Fruit fly (Drosophila melanogaster) whole organism, embryonic: ENCODE results near the gene CG14154.

ENCODE experiments used
- Bgb ChIP-seq: fragments of 200-800 bp; sonication (Bioruptor generic); IDR thresholded peaks from 2 replicates; pipeline ENCODE4 v1.3.6; 2022; ENCODE audit warnings: missing biosample characterization, missing genetic modification characterization; ENCODE audit not compliant: partially characterized antibody
- C15 ChIP-seq: fragments of 200-800 bp; sonication (Bioruptor generic); IDR thresholded peaks from 3 replicates; pipeline ENCODE4 v1.3.6; 2022; ENCODE audit warnings: missing biosample characterization, missing genetic modification characterization
- CG11093 ChIP-seq: fragments of 200-800 bp; sonication (Bioruptor generic); IDR thresholded peaks from 3 replicates; pipeline ENCODE4 v1.3.6; 2022; ENCODE audit warnings: missing biosample characterization, missing genetic modification characterization
- CG12299 ChIP-seq: fragments of 200-800 bp; sonication (Bioruptor generic); optimal IDR thresholded peaks from 2 replicates; lab custom pipeline; 2018; ENCODE audit warnings: missing biosample characterization, mild to moderate bottlenecking, missing genetic modification characterization
- CG12769 ChIP-seq: fragments of 200-800 bp; sonication (Bioruptor generic); optimal IDR thresholded peaks from 2 replicates; lab custom pipeline; 2019; ENCODE audit warnings: missing biosample characterization, mild to moderate bottlenecking, missing genetic modification characterization, moderate library complexity
- CG13894 ChIP-seq: fragments of 200-800 bp; sonication (Bioruptor generic); optimal IDR thresholded peaks from 3 replicates; lab custom pipeline; 2018; ENCODE audit warnings: missing biosample characterization, mild to moderate bottlenecking, missing genetic modification characterization, moderate library complexity
- CG17385 ChIP-seq: fragments of 200-800 bp; sonication (Bioruptor generic); optimal IDR thresholded peaks from 3 replicates; lab custom pipeline; 2018; ENCODE audit warnings: missing biosample characterization, mild to moderate bottlenecking, missing genetic modification characterization
- CG18599 ChIP-seq: fragments of 200-800 bp; sonication (Bioruptor generic); optimal IDR thresholded peaks from 3 replicates; lab custom pipeline; 2017; ENCODE audit warnings: missing biosample characterization, missing genetic modification characterization, mild to moderate bottlenecking, moderate library complexity, missing genetic modification reagents
- CG2116 ChIP-seq: fragments of 200-800 bp; sonication (Bioruptor generic); optimal IDR thresholded peaks from 3 replicates; lab custom pipeline; 2018; ENCODE audit warnings: missing biosample characterization, mild to moderate bottlenecking, missing genetic modification characterization
- CG2199 ChIP-seq: fragments of 200-800 bp; sonication (Bioruptor generic); IDR thresholded peaks from 3 replicates; pipeline ENCODE4 v1.3.6; 2022; ENCODE audit warnings: missing biosample characterization, missing genetic modification characterization
- CG31441 ChIP-seq: fragments of 200-800 bp; sonication (Bioruptor generic); IDR thresholded peaks from 2 replicates; pipeline ENCODE4 v1.3.6; 2022; ENCODE audit warnings: missing biosample characterization, missing genetic modification characterization
- CG34224 ChIP-seq: fragments of 200-800 bp; sonication (Bioruptor generic); IDR thresholded peaks from 3 replicates; pipeline ENCODE4 v1.3.6; 2022; ENCODE audit warnings: missing biosample characterization, missing genetic modification characterization; ENCODE audit not compliant: partially characterized antibody
- CG4360 ChIP-seq: fragments of 200-800 bp; sonication (Bioruptor generic); IDR thresholded peaks from 2 replicates; pipeline ENCODE4 v1.3.6; 2022; ENCODE audit warnings: missing biosample characterization, missing genetic modification characterization
- CG7786 ChIP-seq: fragments of 200-800 bp; sonication (Bioruptor generic); optimal IDR thresholded peaks from 2 replicates; lab custom pipeline; 2016; ENCODE audit warnings: missing biosample characterization, missing genetic modification characterization
- CG8281 ChIP-seq: fragments of 200-800 bp; sonication (Bioruptor generic); optimal IDR thresholded peaks from 2 replicates; lab custom pipeline; 2018; ENCODE audit warnings: missing biosample characterization, mild to moderate bottlenecking, missing genetic modification characterization, moderate library complexity
- CG8944 ChIP-seq: fragments of 200-800 bp; sonication (Bioruptor generic); optimal IDR thresholded peaks from 3 replicates; lab custom pipeline; 2016; ENCODE audit warnings: missing biosample characterization, missing genetic modification characterization
- Dad ChIP-seq: fragments of 200-800 bp; sonication (Bioruptor generic); optimal IDR thresholded peaks from 3 replicates; lab custom pipeline; 2016; ENCODE audit warnings: missing biosample characterization, missing genetic modification characterization
- Drgx ChIP-seq: fragments of 200-800 bp; sonication (Bioruptor generic); IDR thresholded peaks from 2 replicates; pipeline ENCODE4 v1.3.6; 2022; ENCODE audit warnings: missing biosample characterization, missing genetic modification characterization
- E2f2 ChIP-seq: fragments of 200-800 bp; sonication (Bioruptor generic); IDR thresholded peaks from 2 replicates; pipeline ENCODE4 v1.3.6; 2022; ENCODE audit warnings: missing biosample characterization, missing genetic modification characterization
- Hand ChIP-seq: fragments of 200-800 bp; sonication (Bioruptor generic); optimal IDR thresholded peaks from 2 replicates; lab custom pipeline; 2017; ENCODE audit warnings: mild to moderate bottlenecking, missing biosample characterization, missing genetic modification reagents, missing genetic modification characterization
- Lhr ChIP-seq: fragments of 200-800 bp; sonication (Bioruptor generic); optimal IDR thresholded peaks from 3 replicates; lab custom pipeline; 2017; ENCODE audit warnings: mild to moderate bottlenecking, missing biosample characterization, missing genetic modification reagents, missing genetic modification characterization
- Med ChIP-seq: fragments of 200-800 bp; sonication (Bioruptor generic); peaks from one replicate; lab custom pipeline; 2016; ENCODE audit warnings: missing biosample characterization, missing genetic modification characterization, mild to moderate bottlenecking, inconsistent platforms, moderate library complexity
- Nf-YA ChIP-seq: fragments of 200-800 bp; sonication (Bioruptor generic); IDR thresholded peaks from 2 replicates; pipeline ENCODE4 v1.3.6; 2022; ENCODE audit warnings: missing biosample characterization, missing genetic modification characterization
- Nf-YC ChIP-seq: fragments of 200-800 bp; optimal IDR thresholded peaks from 3 replicates; lab custom pipeline; 2019; ENCODE audit warnings: missing biosample characterization, mild to moderate bottlenecking, missing genetic modification characterization, moderate library complexity
- Trl ChIP-seq, 3 experiments: fragments of >200 bp in 2 of 3; fragments of 200-800 bp in 1 of 3; sonication (Bioruptor generic) in 1 of 3; optimal IDR thresholded peaks; 2 replicates in 1 of 3; 3 replicates in 2 of 3; lab custom pipeline; 2016 to 2017; ENCODE audit warnings: missing biosample characterization in 1 of 3, missing genetic modification characterization in 1 of 3
- abd-A ChIP-seq: fragments of 200-800 bp; sonication (Bioruptor generic); optimal IDR thresholded peaks from 3 replicates; lab custom pipeline; 2019; ENCODE audit warnings: missing biosample characterization, mild to moderate bottlenecking, missing genetic modification characterization, moderate library complexity
- al ChIP-seq: fragments of 200-800 bp; sonication (Bioruptor generic); IDR thresholded peaks from 2 replicates; pipeline ENCODE4 v1.3.6; 2022; ENCODE audit warnings: missing biosample characterization, missing genetic modification characterization
- ato ChIP-seq: fragments of 200-800 bp; sonication (Bioruptor generic); IDR thresholded peaks from 2 replicates; pipeline ENCODE4 v1.3.6; 2022; ENCODE audit warnings: missing biosample characterization, missing genetic modification characterization; ENCODE audit not compliant: partially characterized antibody
- bsh ChIP-seq, 2 experiments: fragments of 200-800 bp; sonication (Bioruptor generic); optimal IDR thresholded peaks; 2 replicates each; lab custom pipeline; 2017 to 2018; ENCODE audit warnings: mild to moderate bottlenecking in 2 of 2, missing biosample characterization in 2 of 2, missing genetic modification characterization in 2 of 2, moderate library complexity in 1 of 2
- cg ChIP-seq: fragments of 200-800 bp; sonication (Bioruptor generic); optimal IDR thresholded peaks from 3 replicates; lab custom pipeline; 2019; ENCODE audit warnings: missing biosample characterization, mild to moderate bottlenecking, missing genetic modification characterization, moderate library complexity
- chinmo ChIP-seq: fragments of 200-800 bp; sonication (Bioruptor generic); IDR thresholded peaks from 4 replicates; pipeline ENCODE4 v1.3.6; 2022; ENCODE audit warnings: missing biosample characterization, missing genetic modification characterization; ENCODE audit not compliant: partially characterized antibody
- cwo ChIP-seq: fragments of 200-800 bp; sonication (Bioruptor generic); optimal IDR thresholded peaks from 3 replicates; lab custom pipeline; 2017; ENCODE audit warnings: missing biosample characterization, missing genetic modification characterization, mild to moderate bottlenecking, moderate library complexity, missing genetic modification reagents
- danr ChIP-seq: fragments of 200-800 bp; sonication (Bioruptor generic); IDR thresholded peaks from 2 replicates; pipeline ENCODE4 v1.3.6; 2022; ENCODE audit warnings: missing biosample characterization, missing genetic modification characterization
- exex ChIP-seq: fragments of 200-800 bp; sonication (Bioruptor generic); optimal IDR thresholded peaks from 4 replicates; lab custom pipeline; 2018; ENCODE audit warnings: missing biosample characterization, mild to moderate bottlenecking, missing genetic modification characterization, moderate library complexity
- grn ChIP-seq: fragments of 200-800 bp; sonication (Bioruptor generic); optimal IDR thresholded peaks from 3 replicates; lab custom pipeline; 2017; ENCODE audit warnings: missing biosample characterization, missing genetic modification characterization
- kni ChIP-seq: fragments of 200-800 bp; sonication (Bioruptor generic); optimal IDR thresholded peaks from 3 replicates; lab custom pipeline; 2017; ENCODE audit warnings: mild to moderate bottlenecking, missing biosample characterization, missing genetic modification reagents, missing genetic modification characterization
- lbe ChIP-seq: fragments of 200-800 bp; sonication (Bioruptor generic); optimal IDR thresholded peaks from 2 replicates; lab custom pipeline; 2016; ENCODE audit warnings: missing biosample characterization, mild to moderate bottlenecking, missing genetic modification characterization
- nom ChIP-seq: fragments of 200-800 bp; sonication (Bioruptor generic); optimal IDR thresholded peaks from 2 replicates; lab custom pipeline; 2017; ENCODE audit warnings: missing biosample characterization, missing genetic modification characterization, mild to moderate bottlenecking, moderate library complexity, missing genetic modification reagents
- repo ChIP-seq: fragments of 200-800 bp; sonication (Bioruptor generic); optimal IDR thresholded peaks from 2 replicates; lab custom pipeline; 2016; ENCODE audit warnings: missing biosample characterization, missing genetic modification characterization
- sd ChIP-seq: fragments of 200-800 bp; sonication (Bioruptor generic); optimal IDR thresholded peaks from 3 replicates; lab custom pipeline; 2018; ENCODE audit warnings: missing biosample characterization, mild to moderate bottlenecking, missing genetic modification characterization, moderate library complexity
- sens ChIP-seq: fragments of 200-800 bp; sonication (Bioruptor generic); peaks from one replicate; lab custom pipeline; 2016; ENCODE audit warnings: missing biosample characterization, missing genetic modification characterization
- sim ChIP-seq: fragments of 200-800 bp; sonication (Bioruptor generic); IDR thresholded peaks from 2 replicates; pipeline ENCODE4 v1.3.6; 2022; ENCODE audit warnings: missing biosample characterization, missing genetic modification characterization
- so ChIP-seq: fragments of 200-800 bp; sonication (Bioruptor generic); IDR thresholded peaks from 3 replicates; pipeline ENCODE4 v1.3.6; 2022; ENCODE audit warnings: missing biosample characterization, missing genetic modification characterization
- sqz ChIP-seq: fragments of 200-800 bp; sonication (Bioruptor generic); optimal IDR thresholded peaks from 3 replicates; lab custom pipeline; 2018; ENCODE audit warnings: missing biosample characterization, mild to moderate bottlenecking, missing genetic modification characterization
- stwl ChIP-seq: fragments of 200-800 bp; sonication (Bioruptor generic); optimal IDR thresholded peaks from 3 replicates; lab custom pipeline; 2018; ENCODE audit warnings: missing biosample characterization, mild to moderate bottlenecking, missing genetic modification characterization, moderate library complexity
- tll ChIP-seq, 2 experiments: fragments of 200-800 bp in 1 of 2; fragments of >200 bp in 1 of 2; sonication (Bioruptor generic) in 1 of 2; optimal IDR thresholded peaks; 2 replicates each; lab custom pipeline; 2017 to 2019; ENCODE audit warnings: missing biosample characterization in 2 of 2, missing genetic modification characterization in 2 of 2, mild to moderate bottlenecking in 1 of 2, moderate library complexity in 1 of 2
- vvl ChIP-seq: fragments of 200-800 bp; sonication (Bioruptor generic); IDR thresholded peaks from 2 replicates; pipeline ENCODE4 v1.3.6; 2022; ENCODE audit warnings: missing biosample characterization, missing genetic modification characterization

Gene CG14154

DNA sequence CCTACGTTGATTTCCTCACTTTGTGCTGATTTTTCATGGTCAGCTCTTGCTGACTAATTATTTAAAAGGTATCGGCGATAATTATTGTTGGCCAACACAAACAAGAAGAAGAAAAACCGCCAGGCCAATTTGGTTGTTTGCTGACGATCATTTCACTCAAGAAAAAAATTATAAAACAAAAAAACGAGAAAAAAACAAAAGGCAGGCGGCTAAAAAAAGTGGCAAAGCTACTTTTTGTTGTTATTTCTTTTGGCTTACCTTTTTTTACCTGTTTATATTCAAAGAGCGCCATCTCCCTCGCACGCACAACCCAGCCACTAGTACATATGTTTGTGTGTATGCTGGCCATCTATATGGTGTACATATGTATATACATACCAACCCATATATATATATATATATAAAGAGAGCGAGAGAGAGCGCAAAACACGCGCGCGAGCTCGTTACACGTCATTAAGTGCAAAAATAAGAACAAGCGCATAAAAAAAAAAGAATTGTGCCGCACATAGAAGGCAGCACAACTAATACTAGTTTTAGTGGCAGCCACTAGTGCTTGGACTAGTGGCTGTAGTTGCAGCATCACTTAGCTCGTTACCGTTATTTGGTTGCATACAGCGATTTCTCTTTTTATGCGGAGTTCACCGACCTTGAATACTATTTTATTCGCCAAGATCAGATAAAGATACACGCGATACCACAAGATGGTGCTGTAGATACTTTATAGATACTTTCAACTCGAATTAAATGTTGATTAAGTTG, 34.1 kb downstream of the CG14154 start:
- TF ChIP-seq CG18599 (GFP tag; lab: Kevin White, UChicago) (peak; percentile 9), Trl (optimal IDR thresholded peaks at IDR 0.05; lab: Kevin White, UChicago) (peak in 1 of 2 experiments; percentile 12), Trl (GFP tag; optimal IDR thresholded peaks at IDR 0.05; lab: Kevin White, UChicago) (no peak), ato (GFP tag; lab: Robert Waterston, UW) (no peak), stwl (no peak), sd (tag; lab: Kevin White, UChicago) (peak; percentile 12), al (GFP tag; lab: Robert Waterston, UW) (no peak), CG34224 (0 out of 3 replicates have a peak, but pooled peaks have one; percentile 13), Bgb (GFP tag; lab: Robert Waterston, UW) (no peak), CG8281 (tag; lab: Kevin White, UChicago) (no peak), lbe (GFP tag; lab: Kevin White, UChicago) (peak; percentile 18), danr (GFP tag; lab: Robert Waterston, UW) (no peak), Med (GFP tag; lab: Kevin White, UChicago) (peak; percentile 27), E2f2 (GFP tag; lab: Robert Waterston, UW) (no peak), CG13894 (tag; lab: Kevin White, UChicago) (no peak), sim (GFP tag; lab: Robert Waterston, UW) (no peak), CG2199 (0 out of 3 replicates have a peak, but pooled peaks have one; percentile 61), CG8944 (GFP tag; lab: Kevin White, UChicago) (no peak), C15 (no peak), CG4360 (GFP tag; lab: Robert Waterston, UW) (peak; percentile 51; the same call in 1 of the 2 replicates), so (GFP tag; lab: Robert Waterston, UW) (0 out of 3 replicates have a peak, but pooled peaks have one; percentile 55), grn (GFP tag; lab: Kevin White, UChicago) (peak; percentile 38), CG17385 (peak; percentile 40), repo (GFP tag; lab: Kevin White, UChicago) (no peak), nom (GFP tag; lab: Kevin White, UChicago) (peak; percentile 97), cg (peak; percentile 35), chinmo (peak; percentile 70; the same call in 1 of the 4 replicates), CG2116 (GFP tag; lab: Kevin White, UChicago) (no peak), sqz (peak; percentile 96), bsh (GFP tag; optimal IDR thresholded peaks at IDR 0.05; lab: Kevin White, UChicago) (peak in 1 of 2 experiments; percentile 52), exex (tag; lab: Kevin White, UChicago) (peak; percentile 13), Drgx (GFP tag; lab: Robert Waterston, UW) (peak; percentile 84), Nf-YA (GFP tag; lab: Robert Waterston, UW) (no peak), Dad (GFP tag; lab: Kevin White, UChicago) (no peak)

DNA sequence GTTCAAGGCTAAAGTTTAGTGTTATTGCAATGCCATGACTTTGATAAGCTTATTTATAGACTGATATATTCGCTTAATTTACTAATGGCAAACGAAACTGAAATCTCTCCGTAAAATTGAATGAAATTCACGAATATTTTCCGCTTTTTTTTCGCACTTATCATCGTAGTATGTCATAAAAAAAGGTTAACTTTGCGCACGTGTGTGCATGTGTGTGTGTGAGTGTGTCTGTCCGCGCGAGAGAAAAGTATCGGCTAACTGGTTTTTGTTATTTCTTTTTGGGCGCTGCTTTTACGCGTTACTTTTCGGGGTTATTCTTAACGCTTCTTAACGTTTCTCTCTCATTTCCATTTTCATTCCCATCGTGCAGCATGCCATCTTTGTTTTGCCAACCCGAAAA, 36.1 kb downstream of the CG14154 start:
- TF ChIP-seq Nf-YC (tag; lab: Kevin White, UChicago) (no peak), CG12299 (no peak), cwo (GFP tag; lab: Kevin White, UChicago) (peak; percentile 42), exex (tag; lab: Kevin White, UChicago) (peak; percentile 5), abd-A (tag; lab: Kevin White, UChicago) (peak; percentile 22), tll (GFP tag; optimal IDR thresholded peaks at IDR 0.05; lab: Kevin White, UChicago) (peak in 1 of 2 experiments; percentile 17), Lhr (GFP tag; lab: Kevin White, UChicago) (no peak), Hand (no peak), cg (peak; percentile 54), kni (GFP tag; lab: Kevin White, UChicago) (no peak), CG12769 (tag; lab: Kevin White, UChicago) (peak; percentile 33), CG11093 (no peak), CG31441 (no peak), chinmo (peak; percentile 81; the same call in 1 of the 4 replicates), sens (no peak), CG7786 (GFP tag; lab: Kevin White, UChicago) (no peak), Trl (optimal IDR thresholded peaks at IDR 0.05; lab: Kevin White, UChicago) (peak in 1 of 2 experiments; percentile 4), Trl (GFP tag; optimal IDR thresholded peaks at IDR 0.05; lab: Kevin White, UChicago) (no peak), sqz (peak; percentile 47), vvl (GFP tag; lab: Robert Waterston, UW) (no peak)
